Fruit fly (Drosophila melanogaster) whole organism, embryonic: Measurements from ENCODE around the gene PAPLA1.

Experiments
- ATbp ChIP-seq: fragments of 200-800 bp; sonication (Bioruptor generic); optimal IDR thresholded peaks from 2 replicates; lab custom pipeline; 2017; ENCODE audit warnings: missing biosample characterization, mild to moderate bottlenecking, missing genetic modification characterization, missing genetic modification reagents
- Antp ChIP-seq: fragments of 200-800 bp; sonication (Bioruptor generic); optimal IDR thresholded peaks from 3 replicates; lab custom pipeline; 2016; ENCODE audit warnings: missing biosample characterization, missing genetic modification characterization
- BEAF-32 ChIP-seq: fragments of 200-800 bp; sonication (Bioruptor generic); optimal IDR thresholded peaks from 3 replicates; lab custom pipeline; 2017; ENCODE audit warnings: missing biosample characterization, missing genetic modification characterization, mild to moderate bottlenecking, moderate library complexity, missing genetic modification reagents
- CG10321 ChIP-seq: fragments of 200-800 bp; sonication (Bioruptor generic); IDR thresholded peaks from 2 replicates; pipeline ENCODE4 v1.3.6; 2022; ENCODE audit warnings: missing biosample characterization, missing genetic modification characterization
- CG11093 ChIP-seq: fragments of 200-800 bp; sonication (Bioruptor generic); IDR thresholded peaks from 3 replicates; pipeline ENCODE4 v1.3.6; 2022; ENCODE audit warnings: missing biosample characterization, missing genetic modification characterization
- CG12071 ChIP-seq: fragments of 200-800 bp; sonication (Bioruptor generic); optimal IDR thresholded peaks from 3 replicates; lab custom pipeline; 2018; ENCODE audit warnings: missing biosample characterization, mild to moderate bottlenecking, missing genetic modification characterization
- CG12155 ChIP-seq: fragments of 200-800 bp; sonication (Bioruptor generic); optimal IDR thresholded peaks from 3 replicates; lab custom pipeline; 2016; ENCODE audit warnings: missing biosample characterization, missing genetic modification characterization
- CG12391 ChIP-seq: fragments of 200-800 bp; sonication (Bioruptor generic); optimal IDR thresholded peaks from 3 replicates; lab custom pipeline; 2018; ENCODE audit warnings: missing biosample characterization, mild to moderate bottlenecking, missing genetic modification characterization, moderate library complexity
- CG12942 ChIP-seq: fragments of 200-800 bp; sonication (Bioruptor generic); optimal IDR thresholded peaks from 3 replicates; lab custom pipeline; 2016; ENCODE audit warnings: missing biosample characterization, missing genetic modification characterization
- CG13894 ChIP-seq: fragments of 200-800 bp; sonication (Bioruptor generic); optimal IDR thresholded peaks from 3 replicates; lab custom pipeline; 2018; ENCODE audit warnings: missing biosample characterization, mild to moderate bottlenecking, missing genetic modification characterization, moderate library complexity
- CG1602 ChIP-seq: fragments of 200-800 bp; sonication (Bioruptor generic); optimal IDR thresholded peaks from 3 replicates; lab custom pipeline; 2016; ENCODE audit warnings: missing biosample characterization, missing genetic modification characterization
- CG16815 ChIP-seq: fragments of 200-800 bp; sonication (Bioruptor generic); optimal IDR thresholded peaks from 3 replicates; lab custom pipeline; 2017; ENCODE audit warnings: missing biosample characterization, mild to moderate bottlenecking, missing genetic modification characterization
- CG17612 ChIP-seq: fragments of 200-800 bp; sonication (Bioruptor generic); IDR thresholded peaks from 2 replicates; pipeline ENCODE4 v1.3.6; 2022; ENCODE audit warnings: missing biosample characterization, missing genetic modification characterization
- CG18011 ChIP-seq: fragments of 200-800 bp; sonication (Bioruptor generic); optimal IDR thresholded peaks from 2 replicates; lab custom pipeline; 2017; ENCODE audit warnings: missing biosample characterization, missing genetic modification characterization, mild to moderate bottlenecking, moderate library complexity, missing genotype
- CG2202 ChIP-seq: fragments of 200-800 bp; sonication (Bioruptor generic); optimal IDR thresholded peaks from 2 replicates; lab custom pipeline; 2018; ENCODE audit warnings: missing biosample characterization, mild to moderate bottlenecking, missing genetic modification characterization
- CG3065 ChIP-seq: fragments of 200-800 bp; sonication (Bioruptor generic); optimal IDR thresholded peaks from 2 replicates; lab custom pipeline; 2016; ENCODE audit warnings: missing biosample characterization, missing genetic modification characterization
- CG34224 ChIP-seq: fragments of 200-800 bp; sonication (Bioruptor generic); IDR thresholded peaks from 3 replicates; pipeline ENCODE4 v1.3.6; 2022; ENCODE audit warnings: missing biosample characterization, missing genetic modification characterization; ENCODE audit not compliant: partially characterized antibody
- CG4282 ChIP-seq: fragments of 200-800 bp; sonication (Bioruptor generic); optimal IDR thresholded peaks from 2 replicates; lab custom pipeline; 2016; ENCODE audit warnings: missing biosample characterization, missing genetic modification characterization
- CG7745 ChIP-seq: fragments of 200-800 bp; sonication (Bioruptor generic); optimal IDR thresholded peaks from 2 replicates; lab custom pipeline; 2018; ENCODE audit warnings: missing biosample characterization, mild to moderate bottlenecking, missing genetic modification characterization, moderate library complexity
- CG7839 ChIP-seq: fragments of 200-800 bp; sonication (Bioruptor generic); optimal IDR thresholded peaks from 3 replicates; lab custom pipeline; 2018; ENCODE audit warnings: missing biosample characterization, mild to moderate bottlenecking, missing genetic modification characterization, moderate library complexity
- CG8281 ChIP-seq: fragments of 200-800 bp; sonication (Bioruptor generic); optimal IDR thresholded peaks from 2 replicates; lab custom pipeline; 2018; ENCODE audit warnings: missing biosample characterization, mild to moderate bottlenecking, missing genetic modification characterization, moderate library complexity
- Camta ChIP-seq: fragments of 200-800 bp; sonication (Bioruptor generic); optimal IDR thresholded peaks from 2 replicates; lab custom pipeline; 2016; ENCODE audit warnings: missing biosample characterization, missing genetic modification characterization
- CkIIα-i1 ChIP-seq: fragments of 200-800 bp; sonication (Bioruptor generic); IDR thresholded peaks from 2 replicates; pipeline ENCODE4 v1.3.6; 2022; ENCODE audit warnings: missing biosample characterization, missing genetic modification characterization
- Hsf ChIP-seq: fragments of 200-800 bp; sonication (Bioruptor generic); optimal IDR thresholded peaks from 3 replicates; lab custom pipeline; 2016; ENCODE audit warnings: missing biosample characterization, missing genetic modification characterization
- MBD-R2 ChIP-seq: fragments of 200-800 bp; sonication (Bioruptor generic); IDR thresholded peaks from 2 replicates; pipeline ENCODE4 v1.3.6; 2022; ENCODE audit warnings: missing biosample characterization, missing genetic modification characterization
- Meics ChIP-seq: fragments of 200-800 bp; sonication (Bioruptor generic); optimal IDR thresholded peaks from 2 replicates; lab custom pipeline; 2017; ENCODE audit warnings: missing biosample characterization, mild to moderate bottlenecking, missing genetic modification characterization
- NC2β ChIP-seq: fragments of 200-800 bp; sonication (Bioruptor generic); optimal IDR thresholded peaks from 2 replicates; lab custom pipeline; 2016; ENCODE audit warnings: missing biosample characterization, missing genetic modification characterization
- Oli ChIP-seq: fragments of 200-800 bp; sonication (Bioruptor generic); optimal IDR thresholded peaks from 2 replicates; lab custom pipeline; 2018; ENCODE audit warnings: missing biosample characterization, mild to moderate bottlenecking, missing genetic modification characterization, moderate library complexity
- TFAM ChIP-seq: fragments of 200-800 bp; sonication (Bioruptor generic); optimal IDR thresholded peaks from 2 replicates; lab custom pipeline; 2017; ENCODE audit warnings: missing biosample characterization, missing genetic modification characterization, inconsistent platforms
- ato ChIP-seq: fragments of 200-800 bp; sonication (Bioruptor generic); IDR thresholded peaks from 2 replicates; pipeline ENCODE4 v1.3.6; 2022; ENCODE audit warnings: missing biosample characterization, missing genetic modification characterization; ENCODE audit not compliant: partially characterized antibody
- bbx ChIP-seq: fragments of 200-800 bp; sonication (Bioruptor generic); IDR thresholded peaks from 2 replicates; pipeline ENCODE4 v1.3.6; 2022; ENCODE audit warnings: missing biosample characterization, missing genetic modification characterization; ENCODE audit not compliant: partially characterized antibody
- bigmax ChIP-seq: fragments of 200-800 bp; sonication (Bioruptor generic); optimal IDR thresholded peaks from 2 replicates; lab custom pipeline; 2018; ENCODE audit warnings: missing biosample characterization, mild to moderate bottlenecking, missing genetic modification characterization
- cg ChIP-seq: fragments of 200-800 bp; sonication (Bioruptor generic); optimal IDR thresholded peaks from 3 replicates; lab custom pipeline; 2019; ENCODE audit warnings: missing biosample characterization, mild to moderate bottlenecking, missing genetic modification characterization, moderate library complexity
- chif ChIP-seq, 2 experiments: fragments of 200-800 bp; sonication (Bioruptor generic); optimal IDR thresholded peaks; 3 replicates each; lab custom pipeline; 2016; ENCODE audit warnings: missing biosample characterization in 2 of 2, missing genetic modification characterization in 2 of 2
- crol ChIP-seq: fragments of 200-800 bp; sonication (Bioruptor generic); IDR thresholded peaks from 2 replicates; pipeline ENCODE4 v1.3.6; 2022; ENCODE audit warnings: missing biosample characterization, missing genetic modification characterization
- dmrt99B ChIP-seq: fragments of 200-800 bp; sonication (Bioruptor generic); optimal IDR thresholded peaks from 2 replicates; lab custom pipeline; 2018; ENCODE audit warnings: missing biosample characterization, mild to moderate bottlenecking, missing genetic modification characterization, moderate library complexity
- gt ChIP-seq: fragments of 200-800 bp; sonication (Bioruptor generic); IDR thresholded peaks from 2 replicates; pipeline ENCODE4 v1.3.6; 2022; ENCODE audit warnings: missing biosample characterization, missing genetic modification characterization
- her ChIP-seq: fragments of 200-800 bp; sonication (Bioruptor generic); optimal IDR thresholded peaks from 2 replicates; lab custom pipeline; 2016; ENCODE audit warnings: missing biosample characterization, missing genetic modification characterization
- kah ChIP-seq: fragments of 200-800 bp; sonication (Bioruptor generic); optimal IDR thresholded peaks from 2 replicates; lab custom pipeline; 2018; ENCODE audit warnings: missing biosample characterization, mild to moderate bottlenecking, missing genetic modification characterization
- knrl ChIP-seq: fragments of 200-800 bp; sonication (Bioruptor generic); IDR thresholded peaks from 3 replicates; pipeline ENCODE4 v1.3.6; 2022; ENCODE audit warnings: missing biosample characterization, missing genetic modification characterization; ENCODE audit not compliant: partially characterized antibody
- lab ChIP-seq: fragments of 200-800 bp; sonication (Bioruptor generic); optimal IDR thresholded peaks from 3 replicates; lab custom pipeline; 2017; ENCODE audit warnings: missing biosample characterization, missing genetic modification characterization, mild to moderate bottlenecking, moderate library complexity, missing genetic modification reagents
- lbe ChIP-seq: fragments of 200-800 bp; sonication (Bioruptor generic); optimal IDR thresholded peaks from 2 replicates; lab custom pipeline; 2016; ENCODE audit warnings: missing biosample characterization, mild to moderate bottlenecking, missing genetic modification characterization
- lmd ChIP-seq: fragments of 200-800 bp; sonication (Bioruptor generic); IDR thresholded peaks from 2 replicates; pipeline ENCODE4 v1.3.6; 2022; ENCODE audit warnings: missing biosample characterization, missing genetic modification characterization
- nau ChIP-seq: fragments of 200-800 bp; sonication (Bioruptor generic); optimal IDR thresholded peaks from 3 replicates; lab custom pipeline; 2017; ENCODE audit warnings: missing biosample characterization, mild to moderate bottlenecking, missing genetic modification characterization, missing genetic modification reagents
- nom ChIP-seq: fragments of 200-800 bp; sonication (Bioruptor generic); optimal IDR thresholded peaks from 2 replicates; lab custom pipeline; 2017; ENCODE audit warnings: missing biosample characterization, missing genetic modification characterization, mild to moderate bottlenecking, moderate library complexity, missing genetic modification reagents
- onecut ChIP-seq: fragments of 200-800 bp; sonication (Bioruptor generic); IDR thresholded peaks from 2 replicates; pipeline ENCODE4 v1.3.6; 2022; ENCODE audit warnings: missing biosample characterization, missing genetic modification characterization
- pb ChIP-seq: fragments of 200-800 bp; sonication (Bioruptor generic); optimal IDR thresholded peaks from 3 replicates; lab custom pipeline; 2016; ENCODE audit warnings: missing biosample characterization, missing genetic modification characterization
- so ChIP-seq: fragments of 200-800 bp; sonication (Bioruptor generic); IDR thresholded peaks from 3 replicates; pipeline ENCODE4 v1.3.6; 2022; ENCODE audit warnings: missing biosample characterization, missing genetic modification characterization
- tin ChIP-seq: fragments of 200-800 bp; sonication (Bioruptor generic); optimal IDR thresholded peaks from 3 replicates; lab custom pipeline; 2016; ENCODE audit warnings: missing biosample characterization, missing genetic modification characterization
- unc-4 ChIP-seq: fragments of 200-800 bp; sonication (Bioruptor generic); IDR thresholded peaks from 2 replicates; pipeline ENCODE4 v1.3.6; 2022; ENCODE audit warnings: missing biosample characterization, missing genetic modification characterization; ENCODE audit not compliant: partially characterized antibody

The PAPLA1 gene

DNA sequence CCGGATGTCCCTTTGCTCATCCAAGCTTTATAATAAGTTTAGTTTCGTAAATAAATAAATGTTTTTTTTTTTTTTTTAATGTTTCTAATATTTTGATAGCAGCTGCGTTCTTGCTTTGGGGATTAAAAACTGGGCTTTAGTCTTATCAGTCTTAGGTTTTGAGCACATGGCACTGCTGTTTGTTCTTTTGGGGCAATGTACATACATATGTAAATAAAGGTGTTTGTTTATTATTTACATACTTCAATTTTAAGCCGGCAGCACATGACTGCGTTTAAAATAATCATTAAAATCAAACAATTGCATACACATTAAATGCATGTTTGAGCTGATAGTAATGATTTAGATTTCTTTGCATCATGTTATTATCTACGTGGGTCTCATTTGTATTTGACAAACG lies 4.8 kb upstream of the PAPLA1 start (continued):
- TF ChIP-seq CG12391 (tag; lab: Kevin White, UChicago) (peak; percentile 54), CG16815 (GFP tag; lab: Kevin White, UChicago) (peak; percentile 40), kah (GFP tag; lab: Kevin White, UChicago) (peak; percentile 75), CG8281 (tag; lab: Kevin White, UChicago) (peak; percentile 55), CG18011 (GFP tag; lab: Kevin White, UChicago) (no peak), Hsf (peak; percentile 45), CG10321 (no peak), cg (GFP tag; lab: Kevin White, UChicago) (no peak), Camta (GFP tag; lab: Kevin White, UChicago) (peak; percentile 78), lbe (GFP tag; lab: Kevin White, UChicago) (peak; percentile 68), her (GFP tag; lab: Kevin White, UChicago) (peak; percentile 29), knrl (GFP tag; lab: Robert Waterston, UW) (no peak), CG12071 (GFP tag; lab: Kevin White, UChicago) (peak; percentile 88), tin (peak; percentile 53), CkIIα-i1 (GFP tag; lab: Robert Waterston, UW) (no peak), CG7745 (tag; lab: Kevin White, UChicago) (peak; percentile 86), chif (GFP tag; optimal IDR thresholded peaks at IDR 0.05; lab: Kevin White, UChicago) (peak; percentile 71 to 79), bigmax (peak; percentile 39), so (peak; percentile 79; the same call in 2 of the 3 replicates), nau (GFP tag; lab: Kevin White, UChicago) (peak; percentile 88), crol (GFP tag; lab: Robert Waterston, UW) (no peak), CG7839 (tag; lab: Kevin White, UChicago) (peak; percentile 65), Meics (peak; percentile 46), CG12155 (GFP tag; lab: Kevin White, UChicago) (no peak), lmd (GFP tag; lab: Robert Waterston, UW) (no peak), CG34224 (GFP tag; lab: Robert Waterston, UW) (no peak), CG1602 (GFP tag; lab: Kevin White, UChicago) (peak; percentile 76), nom (no peak), CG12942 (GFP tag; lab: Kevin White, UChicago) (peak; percentile 75), CG2202 (peak; percentile 92), pb (no peak), CG13894 (tag; lab: Kevin White, UChicago) (no peak), CG11093 (GFP tag; lab: Robert Waterston, UW) (no peak; the same call in 2 of the 3 replicates), bbx (no peak), ato (no peak), CG17612 (GFP tag; lab: Robert Waterston, UW) (0 out of 2 replicates have a peak, but pooled peaks have one; percentile 27), MBD-R2 (GFP tag; lab: Robert Waterston, UW) (no peak), lab (GFP tag; lab: Kevin White, UChicago) (peak; percentile 88), CG4282 (GFP tag; lab: Kevin White, UChicago) (peak; percentile 2), NC2β (peak; percentile 73), unc-4 (GFP tag; lab: Robert Waterston, UW) (no peak), ATbp (peak; percentile 98), CG3065 (peak; percentile 59), TFAM (GFP tag; lab: Kevin White, UChicago) (peak; percentile 81), Oli (tag; lab: Kevin White, UChicago) (peak; percentile 58), gt (0 out of 2 replicates have a peak, but pooled peaks have one; percentile 11), dmrt99B (tag; lab: Kevin White, UChicago) (peak; percentile 73), onecut (GFP tag; lab: Robert Waterston, UW) (peak; percentile 85), Antp (GFP tag; lab: Kevin White, UChicago) (peak; percentile 15), BEAF-32 (no peak)
